Fruit fly (Drosophila melanogaster): ENCODE measurements around the gene CG46304.

The CG46304 gene

dm6 chr2L:18953512-18954254 lies 7.6 kb downstream of the CG46304 start:
- TF ChIP-seq Met (GFP tag; optimal IDR thresholded peaks at IDR 0.05), result peak; percentile 17
- no peak for TF ChIP-seq CG3032 (tag; optimal IDR thresholded peaks at IDR 0.05)
- no peak for TF ChIP-seq CG8632 (GFP tag; optimal IDR thresholded peaks at IDR 0.05)
- TF ChIP-seq CG32006 (GFP tag; optimal IDR thresholded peaks at IDR 0.05), result peak; percentile 17
- TF ChIP-seq acj6 (GFP tag; optimal IDR thresholded peaks at IDR 0.05), result peak; percentile 11
- TF ChIP-seq Eip78C (GFP tag), result peak; percentile 14
- TF ChIP-seq esn (GFP tag; optimal IDR thresholded peaks at IDR 0.05), result peak; percentile 35
- peak; percentile 40 for TF ChIP-seq dsx (GFP tag; optimal IDR thresholded peaks at IDR 0.05; ENCODE audit: poor library complexity, severe bottlenecking)
- TF ChIP-seq vri (GFP tag; optimal IDR thresholded peaks at IDR 0.05), result peak; percentile 80

- TF ChIP-seq spab (GFP tag; optimal IDR thresholded peaks at IDR 0.05) (no peak), achi (GFP tag; optimal IDR thresholded peaks at IDR 0.05) (no peak), fkh (GFP tag; optimal IDR thresholded peaks at IDR 0.05) (peak; percentile 35), ss (GFP tag; optimal IDR thresholded peaks at IDR 0.05) (peak in 1 of 2 experiments; percentile 32), CG6808 (GFP tag; optimal IDR thresholded peaks at IDR 0.05) (peak; percentile 4), CG6854 (GFP tag; optimal IDR thresholded peaks at IDR 0.05) (peak; percentile 57), svp (GFP tag) (peak; percentile 97), Eip75B (GFP tag; optimal IDR thresholded peaks at IDR 0.05) (no peak), net (GFP tag; optimal IDR thresholded peaks at IDR 0.05) (peak; percentile 33), CG10669 (GFP tag; optimal IDR thresholded peaks at IDR 0.05) (no peak), OdsH (GFP tag; optimal IDR thresholded peaks at IDR 0.05) (no peak), vri (GFP tag; optimal IDR thresholded peaks at IDR 0.05) (peak; percentile 79), CG8119 (GFP tag; IDR thresholded peaks at IDR 0.05) (0 out of 3 replicates have a peak, but pooled peaks have one; percentile 24), Hr4 (GFP tag; optimal IDR thresholded peaks at IDR 0.05) (no peak), CG1621 (tag; optimal IDR thresholded peaks at IDR 0.05) (no peak), CG6163 (GFP tag; IDR thresholded peaks at IDR 0.05) (0 out of 3 replicates have a peak, but pooled peaks have one; percentile 34), Sox102F (GFP tag; optimal IDR thresholded peaks at IDR 0.05) (peak; percentile 20), CG6792 (GFP tag; optimal IDR thresholded peaks at IDR 0.05) (no peak), Gug (GFP tag; IDR thresholded peaks at IDR 0.05) (no peak), CG34406 (GFP tag; optimal IDR thresholded peaks at IDR 0.05) (no peak)
These were observed 8.2 kb downstream of the CG46304 start, which contains the start of gene CG10621 for dm6 chr2L:18954255-18954715. CG10621 (minus strand) TSS chr2L:18954431.

- no peak for TF ChIP-seq Eip75B (GFP tag; optimal IDR thresholded peaks at IDR 0.05)
- TF ChIP-seq fkh (GFP tag; optimal IDR thresholded peaks at IDR 0.05), result peak; percentile 38
- TF ChIP-seq CG7368 (GFP tag; optimal IDR thresholded peaks at IDR 0.05), result no peak
- TF ChIP-seq CG8119 (GFP tag; IDR thresholded peaks at IDR 0.05), result no peak
- peak; percentile 47 for TF ChIP-seq svp (GFP tag)
- no peak for TF ChIP-seq dsx (GFP tag; optimal IDR thresholded peaks at IDR 0.05; ENCODE audit: poor library complexity, severe bottlenecking)
These were observed 9.6 kb downstream of the CG46304 start for dm6 chr2L:18955666-18956065.

- TF ChIP-seq Gug (GFP tag; IDR thresholded peaks at IDR 0.05) (peak; percentile 84), fkh (GFP tag; optimal IDR thresholded peaks at IDR 0.05) (peak; percentile 82), CG32006 (GFP tag; optimal IDR thresholded peaks at IDR 0.05) (peak; percentile 80), spab (GFP tag; optimal IDR thresholded peaks at IDR 0.05) (peak; percentile 76), fd85E (GFP tag; optimal IDR thresholded peaks at IDR 0.05) (peak; percentile 70), Smox (GFP tag; optimal IDR thresholded peaks at IDR 0.05) (peak; percentile 65), svp (GFP tag) (peak; percentile 92), lz (GFP tag; optimal IDR thresholded peaks at IDR 0.05) (peak; percentile 66), eg (GFP tag; IDR thresholded peaks at IDR 0.05) (peak; percentile 93), CG6792 (GFP tag; optimal IDR thresholded peaks at IDR 0.05) (peak; percentile 86), Sox15 (GFP tag; optimal IDR thresholded peaks at IDR 0.05) (peak; percentile 62), CG11902 (GFP tag; optimal IDR thresholded peaks at IDR 0.05) (peak; percentile 76), CG8632 (GFP tag; optimal IDR thresholded peaks at IDR 0.05) (peak; percentile 89), CG6276 (GFP tag; optimal IDR thresholded peaks at IDR 0.05) (peak; percentile 78), fd59A (GFP tag; optimal IDR thresholded peaks at IDR 0.05) (peak; percentile 48), Hr4 (GFP tag; optimal IDR thresholded peaks at IDR 0.05) (peak; percentile 69), achi (GFP tag; optimal IDR thresholded peaks at IDR 0.05) (peak; percentile 88), CG6854 (GFP tag; optimal IDR thresholded peaks at IDR 0.05) (peak; percentile 79), net (GFP tag; optimal IDR thresholded peaks at IDR 0.05) (peak; percentile 80), CG9139 (GFP tag; optimal IDR thresholded peaks at IDR 0.05) (peak; percentile 82), Met (GFP tag; optimal IDR thresholded peaks at IDR 0.05) (peak; percentile 78), OdsH (GFP tag; optimal IDR thresholded peaks at IDR 0.05) (peak; percentile 86), CG11294 (GFP tag; IDR thresholded peaks at IDR 0.05) (peak; percentile 81), CG1621 (tag; optimal IDR thresholded peaks at IDR 0.05) (peak; percentile 72), ss (GFP tag; optimal IDR thresholded peaks at IDR 0.05) (peak in 1 of 2 experiments; percentile 88), CG8119 (GFP tag; IDR thresholded peaks at IDR 0.05) (peak; percentile 86), Eip78C (GFP tag) (peak; percentile 95), cyc (GFP tag; optimal IDR thresholded peaks at IDR 0.05) (peak; percentile 61)
These were observed 11.1 kb downstream of the CG46304 start, which contains the start of gene Bhmt for dm6 chr2L:18957142-18957674. Bhmt (minus strand) TSS chr2L:18957311.
